Worm (Caenorhabditis elegans) whole organism, late embryonic: ENCODE results near the gene C25F9.4.

Experiments
- ama-1 ChIP-seq: fragments of 150-350 bp; optimal IDR thresholded peaks from 2 replicates; lab custom pipeline; 2014
- ceh-34 ChIP-seq: sonication (generic microtip); optimal IDR thresholded peaks from 2 replicates; lab custom pipeline; 2016; ENCODE audit warnings: mild to moderate bottlenecking, missing genetic modification characterization, missing compliant biosample characterization
- ceh-6 ChIP-seq: fragments of 200-800 bp; sonication (Bioruptor generic); optimal IDR thresholded peaks from 2 replicates; lab custom pipeline; 2018; ENCODE audit warnings: mild to moderate bottlenecking, missing genetic modification characterization, missing compliant biosample characterization
- che-1 ChIP-seq: sonication (generic microtip); optimal IDR thresholded peaks from 2 replicates; lab custom pipeline; 2016; ENCODE audit warnings: mild to moderate bottlenecking, missing genetic modification characterization, missing compliant biosample characterization
- dve-1 ChIP-seq: sonication (generic microtip); optimal IDR thresholded peaks from 2 replicates; lab custom pipeline; 2017; ENCODE audit warnings: antibody characterized with exemption, mild to moderate bottlenecking, missing genetic modification characterization, missing compliant biosample characterization
- hlh-30 ChIP-seq: sonication (generic microtip); optimal IDR thresholded peaks from 2 replicates; lab custom pipeline; 2017; ENCODE audit warnings: antibody characterized with exemption, missing genetic modification characterization, missing compliant biosample characterization; ENCODE audit not compliant: insufficient read depth
- mec-3 ChIP-seq: sonication (generic microtip); optimal IDR thresholded peaks from 2 replicates; lab custom pipeline; 2016; ENCODE audit warnings: borderline replicate concordance, missing genetic modification characterization, missing compliant biosample characterization
- nhr-11 ChIP-seq: fragments of 150-350 bp; optimal IDR thresholded peaks from 2 replicates; lab custom pipeline; 2014; ENCODE audit warnings: missing biosample characterization, missing genetic modification characterization
- nhr-232 ChIP-seq: sonication (generic microtip); optimal IDR thresholded peaks from 2 replicates; lab custom pipeline; 2016; ENCODE audit warnings: missing genetic modification characterization, missing compliant biosample characterization
- pha-4 ChIP-seq: fragments of 150-350 bp; optimal IDR thresholded peaks from 2 replicates; lab custom pipeline; 2018; ENCODE audit warnings: missing biosample characterization, missing genetic modification reagents, missing genetic modification characterization
- pqm-1 ChIP-seq: sonication (generic microtip); optimal IDR thresholded peaks from 2 replicates; lab custom pipeline; 2016; ENCODE audit warnings: missing genetic modification characterization, missing compliant biosample characterization
- rnt-1 ChIP-seq: sonication (generic microtip); optimal IDR thresholded peaks from 2 replicates; lab custom pipeline; 2016; ENCODE audit warnings: missing genetic modification characterization, missing compliant biosample characterization
- tbx-2 ChIP-seq: sonication (generic microtip); optimal IDR thresholded peaks from 2 replicates; lab custom pipeline; 2016; ENCODE audit warnings: missing genetic modification characterization, missing compliant biosample characterization

DNA sequence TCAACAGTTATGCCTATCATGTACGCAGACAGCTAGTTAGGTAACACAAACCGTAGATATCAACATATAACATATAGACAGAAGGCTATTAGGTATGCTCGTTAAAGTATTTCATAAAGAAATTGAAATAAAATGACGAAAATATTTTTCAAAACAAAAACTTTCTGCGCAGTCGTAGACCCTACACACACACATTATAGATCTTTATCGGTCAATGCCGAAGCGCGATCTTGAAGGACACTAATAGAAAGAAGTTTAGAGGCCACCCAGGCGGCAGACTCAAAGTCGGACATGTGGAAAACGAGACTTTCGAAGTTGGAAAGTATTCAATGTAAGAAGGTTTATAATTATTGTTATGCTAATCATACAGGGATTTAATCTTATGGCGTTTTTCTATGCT is 12.6 kb upstream of the C25F9.4 start:
- TF ChIP-seq che-1 (tag; lab: Kevin White, UChicago) (no peak), tbx-2 (tag; lab: Kevin White, UChicago) (no peak), nhr-232 (tag; lab: Kevin White, UChicago) (no peak), ceh-6 (GFP tag; lab: Kevin White, UChicago) (no peak), rnt-1 (no peak), mec-3 (tag; lab: Kevin White, UChicago) (no peak), ama-1 (no peak), pha-4 (no peak), dve-1 (no peak), hlh-30 (tag; lab: Kevin White, UChicago) (no peak), nhr-11 (tag; lab: Kevin White, UChicago) (no peak), ceh-34 (tag; lab: Kevin White, UChicago) (no peak), pqm-1 (tag; lab: Kevin White, UChicago) (no peak)
